Worm (Caenorhabditis elegans) whole organism, L2 larva: ENCODE measurements around the gene C04A11.1.

Source experiments
- C34F6.9 ChIP-seq: fragments of 150-350 bp; optimal IDR thresholded peaks from 2 replicates; lab custom pipeline; 2014; ENCODE audit warnings: missing biosample characterization, missing genetic modification characterization
- F13H6.1 ChIP-seq: sonication (generic microtip); optimal IDR thresholded peaks from 2 replicates; lab custom pipeline; 2016; ENCODE audit warnings: missing genetic modification characterization, missing compliant biosample characterization
- R02D3.7 ChIP-seq: fragments of 150-350 bp; optimal IDR thresholded peaks from 2 replicates; lab custom pipeline; 2014; ENCODE audit warnings: missing biosample characterization, missing genetic modification characterization
- Y55F3AM.14 ChIP-seq: fragments of 200-800 bp; sonication (Bioruptor generic); optimal IDR thresholded peaks from 2 replicates; lab custom pipeline; 2018; ENCODE audit warnings: mild to moderate bottlenecking, missing genetic modification characterization, missing compliant biosample characterization
- alr-1 ChIP-seq: fragments of 150-350 bp; optimal IDR thresholded peaks from 2 replicates; lab custom pipeline; 2014; ENCODE audit warnings: missing biosample characterization, missing genetic modification characterization
- aly-2 ChIP-seq: fragments of 150-350 bp; optimal IDR thresholded peaks from 2 replicates; lab custom pipeline; 2014; ENCODE audit warnings: missing biosample characterization, missing genetic modification characterization
- ama-1 ChIP-seq: fragments of 150-350 bp; optimal IDR thresholded peaks from 2 replicates; lab custom pipeline; 2018; ENCODE audit warnings: inconsistent platforms
- blmp-1 ChIP-seq: sonication (generic microtip); optimal IDR thresholded peaks from 2 replicates; lab custom pipeline; 2017; ENCODE audit warnings: missing genetic modification characterization, mild to moderate bottlenecking, missing compliant biosample characterization, antibody characterized with exemption, moderate library complexity; ENCODE audit not compliant: insufficient read depth
- ceh-16 ChIP-seq: fragments of 150-350 bp; optimal IDR thresholded peaks from 2 replicates; lab custom pipeline; 2014; ENCODE audit warnings: missing biosample characterization, missing genetic modification characterization
- ceh-82 ChIP-seq: fragments of 150-350 bp; optimal IDR thresholded peaks from 2 replicates; lab custom pipeline; 2014; ENCODE audit warnings: missing biosample characterization, missing genetic modification characterization
- crh-2 ChIP-seq: sonication (generic microtip); optimal IDR thresholded peaks from 2 replicates; lab custom pipeline; 2017; ENCODE audit warnings: missing biosample characterization, missing genetic modification characterization
- egl-27 ChIP-seq: sonication (generic microtip); optimal IDR thresholded peaks from 3 replicates; lab custom pipeline; 2017; ENCODE audit warnings: missing biosample characterization, missing genetic modification reagents, missing genetic modification characterization
- elt-1 ChIP-seq: fragments of 150-350 bp; optimal IDR thresholded peaks from 2 replicates; lab custom pipeline; 2014; ENCODE audit warnings: missing biosample characterization, missing genetic modification characterization
- elt-3 ChIP-seq: sonication (generic microtip); optimal IDR thresholded peaks from 2 replicates; lab custom pipeline; 2017; ENCODE audit warnings: missing biosample characterization, missing genetic modification characterization
- fos-1 ChIP-seq: fragments of 150-350 bp; optimal IDR thresholded peaks from 2 replicates; lab custom pipeline; 2014; ENCODE audit warnings: missing biosample characterization, missing genetic modification characterization
- gmeb-1 ChIP-seq: fragments of 150-350 bp; optimal IDR thresholded peaks from 2 replicates; lab custom pipeline; 2014; ENCODE audit warnings: missing biosample characterization, missing genetic modification characterization
- lin-11 ChIP-seq: fragments of 150-350 bp; sonication (generic microtip); optimal IDR thresholded peaks from 2 replicates; lab custom pipeline; 2014; ENCODE audit warnings: missing biosample characterization, missing genetic modification characterization, inconsistent platforms, mixed read lengths
- lin-13 ChIP-seq: fragments of 150-350 bp; optimal IDR thresholded peaks from 2 replicates; lab custom pipeline; 2014; ENCODE audit warnings: missing biosample characterization, missing genetic modification reagents, missing genetic modification characterization
- lin-39 ChIP-seq: fragments of 150-350 bp; optimal IDR thresholded peaks from 2 replicates; lab custom pipeline; 2014; ENCODE audit warnings: missing biosample characterization, missing genetic modification reagents, missing genetic modification characterization
- lsy-2 ChIP-seq, 2 experiments: fragments of 150-350 bp in 1 of 2; sonication (generic microtip) in 1 of 2; optimal IDR thresholded peaks; 2 replicates each; lab custom pipeline; 2014 to 2017; ENCODE audit warnings: missing biosample characterization in 2 of 2, missing genetic modification characterization in 2 of 2
- mab-5 ChIP-seq: fragments of 150-350 bp; optimal IDR thresholded peaks from 2 replicates; lab custom pipeline; 2014; ENCODE audit warnings: missing biosample characterization, missing genetic modification characterization
- mdl-1 ChIP-seq, 2 experiments: fragments of 150-350 bp in 1 of 2; sonication (generic microtip) in 1 of 2; optimal IDR thresholded peaks; 2 replicates each; lab custom pipeline; 2017; ENCODE audit warnings: missing biosample characterization in 2 of 2, missing genetic modification characterization in 2 of 2
- nhr-10 ChIP-seq: sonication (generic microtip); optimal IDR thresholded peaks from 2 replicates; lab custom pipeline; 2017; ENCODE audit warnings: missing biosample characterization, missing genetic modification characterization
- nhr-11 ChIP-seq: fragments of 150-350 bp; optimal IDR thresholded peaks from 2 replicates; lab custom pipeline; 2014; ENCODE audit warnings: missing biosample characterization, missing genetic modification characterization
- nhr-12 ChIP-seq: fragments of 150-350 bp; optimal IDR thresholded peaks from 2 replicates; lab custom pipeline; 2014; ENCODE audit warnings: missing biosample characterization, missing genetic modification characterization
- nhr-129 ChIP-seq: fragments of 150-350 bp; optimal IDR thresholded peaks from 2 replicates; lab custom pipeline; 2014; ENCODE audit warnings: missing biosample characterization, missing genetic modification characterization
- nhr-21 ChIP-seq: fragments of 150-350 bp; optimal IDR thresholded peaks from 2 replicates; lab custom pipeline; 2014; ENCODE audit warnings: missing biosample characterization, missing genetic modification characterization
- nhr-23 ChIP-seq: fragments of 150-350 bp; optimal IDR thresholded peaks from 2 replicates; lab custom pipeline; 2014; ENCODE audit warnings: missing biosample characterization, missing genetic modification reagents, missing genetic modification characterization
- nhr-237 ChIP-seq: fragments of 150-350 bp; optimal IDR thresholded peaks from 2 replicates; lab custom pipeline; 2014; ENCODE audit warnings: missing biosample characterization, missing genetic modification characterization
- nhr-25 ChIP-seq: fragments of 150-350 bp; sonication (generic microtip); optimal IDR thresholded peaks from 3 replicates; lab custom pipeline; 2014; ENCODE audit warnings: missing biosample characterization, missing genetic modification characterization
- nhr-77 ChIP-seq: fragments of 150-350 bp; optimal IDR thresholded peaks from 2 replicates; lab custom pipeline; 2014; ENCODE audit warnings: missing biosample characterization, missing genetic modification characterization
- peb-1 ChIP-seq: fragments of 150-350 bp; optimal IDR thresholded peaks from 2 replicates; lab custom pipeline; 2014; ENCODE audit warnings: missing biosample characterization, missing genetic modification characterization
- sem-4 ChIP-seq: fragments of 150-350 bp; optimal IDR thresholded peaks from 2 replicates; lab custom pipeline; 2014; ENCODE audit warnings: missing biosample characterization, missing genetic modification reagents, missing genetic modification characterization
- skn-1 ChIP-seq: sonication (generic microtip); optimal IDR thresholded peaks from 2 replicates; lab custom pipeline; 2017; ENCODE audit warnings: missing biosample characterization, missing genetic modification characterization
- sma-3 ChIP-seq: sonication (generic microtip); optimal IDR thresholded peaks from 2 replicates; lab custom pipeline; 2016; ENCODE audit warnings: missing genetic modification reagents, missing genetic modification characterization, missing compliant biosample characterization
- sma-9 ChIP-seq, 2 experiments: fragments of 150-350 bp in 1 of 2; sonication (generic microtip) in 1 of 2; optimal IDR thresholded peaks; 2 replicates each; lab custom pipeline; 2014 to 2016; ENCODE audit warnings: missing genetic modification characterization in 2 of 2, mild to moderate bottlenecking in 1 of 2, missing biosample characterization in 1 of 2, missing compliant biosample characterization in 1 of 2, missing genetic modification reagents in 1 of 2, moderate library complexity in 1 of 2
- snpc-4 ChIP-seq: fragments of 150-350 bp; optimal IDR thresholded peaks from 2 replicates; lab custom pipeline; 2014; ENCODE audit warnings: missing biosample characterization, missing genetic modification characterization
- unc-39 ChIP-seq: fragments of 150-350 bp; optimal IDR thresholded peaks from 2 replicates; lab custom pipeline; 2014; ENCODE audit warnings: missing biosample characterization, missing genetic modification characterization
- unc-55 ChIP-seq: fragments of 150-350 bp; sonication (generic microtip); optimal IDR thresholded peaks from 3 replicates; lab custom pipeline; 2014; ENCODE audit warnings: missing biosample characterization, missing genetic modification reagents, missing genetic modification characterization
- ztf-1 ChIP-seq: fragments of 200-800 bp; sonication (Bioruptor generic); conservative IDR thresholded peaks from 2 replicates; pipeline ENCODE4 v1.3.6; 2022; ENCODE audit warnings: missing genetic modification characterization, missing compliant biosample characterization
- ztf-11 ChIP-seq: sonication (generic microtip); optimal IDR thresholded peaks from 2 replicates; lab custom pipeline; 2017; ENCODE audit warnings: missing biosample characterization, missing genetic modification characterization
- ztf-4 ChIP-seq: fragments of 150-350 bp; optimal IDR thresholded peaks from 2 replicates; lab custom pipeline; 2014; ENCODE audit warnings: missing biosample characterization, missing genetic modification characterization

Gene C04A11.1

DNA sequence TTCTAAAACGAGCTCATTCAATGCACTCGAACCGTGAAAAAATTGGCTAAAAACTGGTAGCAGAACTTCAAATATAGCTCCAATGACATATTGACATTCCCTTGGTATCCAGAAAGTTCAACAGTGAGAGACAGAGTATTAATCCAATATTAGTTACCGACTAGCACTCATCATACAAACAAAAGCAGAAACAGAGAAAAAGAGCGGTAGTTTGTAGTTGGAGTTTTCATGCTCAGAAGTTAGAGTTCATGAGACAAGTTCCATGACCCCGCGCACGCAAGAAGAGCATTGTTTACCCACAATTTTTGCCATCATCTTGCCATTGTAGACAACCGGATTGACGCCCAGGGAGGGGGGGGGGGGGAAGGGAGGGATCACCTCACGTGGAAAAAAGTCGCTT is 6.0 kb upstream of the C04A11.1 start:
- TF ChIP-seq F13H6.1 (tag; lab: Kevin White, UChicago): peak; percentile 71
- no peak for TF ChIP-seq elt-1
- no peak for TF ChIP-seq crh-2 (tag; lab: Kevin White, UChicago)

DNA sequence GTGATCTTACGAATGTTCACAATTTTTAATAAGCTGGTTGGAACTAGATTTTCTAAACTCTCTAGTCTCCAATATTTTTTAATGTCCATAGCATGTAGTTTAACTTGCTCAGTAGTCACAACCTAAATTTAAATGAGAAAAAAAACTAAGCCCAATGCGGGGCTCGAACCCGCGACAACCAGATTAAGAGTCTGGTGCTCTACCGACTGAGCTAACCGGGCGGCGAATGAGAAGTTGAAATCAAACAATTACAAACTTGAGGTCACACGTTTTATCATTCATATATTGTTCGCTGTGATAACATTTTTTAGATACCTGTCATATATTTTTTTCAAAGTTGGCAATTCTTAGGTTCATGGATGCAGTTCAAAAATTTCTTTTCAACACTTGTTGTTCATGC is 4.5 kb upstream of the C04A11.1 start:
- TF ChIP-seq lsy-2 (tag; optimal IDR thresholded peaks at IDR 0.05; lab: Kevin White, UChicago) (peak in 1 of 2 experiments; percentile 4), sma-9 (GFP tag; optimal IDR thresholded peaks at IDR 0.05; lab: Kevin White, UChicago) (peak; percentile 7), sma-9 (tag; optimal IDR thresholded peaks at IDR 0.05; lab: Kevin White, UChicago) (no peak), snpc-4 (tag; lab: Kevin White, UChicago) (no peak), gmeb-1 (tag; lab: Kevin White, UChicago) (peak; percentile 28), nhr-23 (tag; lab: Kevin White, UChicago) (no peak)
- TF ChIP-seq, all 48 proteins: peak for 3

DNA sequence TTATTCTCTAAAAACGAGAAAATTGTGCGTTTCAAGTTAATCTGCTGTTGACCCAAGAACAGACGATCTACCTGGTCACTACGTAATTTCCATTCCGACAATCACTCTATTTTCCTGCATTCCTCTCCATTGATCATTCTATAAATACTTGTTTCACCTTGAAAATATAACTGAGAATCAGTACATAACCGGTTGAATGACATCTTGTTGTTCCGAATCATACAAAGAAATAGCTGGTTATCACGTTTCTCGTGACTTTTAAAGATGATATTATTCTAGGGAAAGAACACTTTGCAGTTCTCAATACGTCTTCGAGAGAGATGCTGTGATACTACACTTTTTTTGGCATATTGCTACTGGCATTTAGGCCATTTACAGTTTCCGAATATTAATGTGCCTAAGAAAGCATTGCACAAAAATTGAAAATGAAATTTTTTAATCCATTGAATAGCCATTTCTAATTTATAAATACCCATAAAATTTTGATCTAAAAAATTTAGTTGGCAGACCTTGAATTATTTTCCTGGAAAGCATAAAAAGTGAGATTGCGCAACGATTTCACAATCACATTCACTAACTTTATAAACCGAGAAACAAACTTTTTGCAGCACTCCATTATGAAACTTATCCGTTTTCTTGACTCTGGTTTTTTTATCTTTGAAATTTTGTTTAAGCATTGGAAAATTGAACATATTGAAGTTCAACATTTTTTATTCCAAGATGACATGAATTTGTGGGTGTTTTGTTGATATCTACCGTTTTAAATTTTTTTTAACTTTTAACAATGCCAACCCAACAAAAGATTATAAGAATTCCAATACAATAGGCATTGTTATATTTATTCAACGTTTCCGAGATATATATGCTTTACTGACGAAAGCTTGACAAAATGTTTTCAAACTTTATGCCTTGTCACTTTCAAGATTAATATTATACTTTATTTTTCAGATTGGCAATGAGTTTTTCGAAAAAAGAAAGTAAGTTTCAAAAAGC is 3.6 kb downstream of the C04A11.1 start, which contains the start of gene C04A11.5:
Gene C04A11.5 (plus strand): TSS at position 943 of the 993 bp plus-strand sequence.
- TF ChIP-seq nhr-21 (peak; percentile 38), nhr-25 (tag; lab: Kevin White, UChicago) (peak; percentile 61), sma-9 (GFP tag; optimal IDR thresholded peaks at IDR 0.05; lab: Kevin White, UChicago) (peak; percentile 80), sma-9 (tag; optimal IDR thresholded peaks at IDR 0.05; lab: Kevin White, UChicago) (no peak), sma-3 (peak; percentile 28), blmp-1 (peak; percentile 36), nhr-129 (tag; lab: Kevin White, UChicago) (peak; percentile 23), nhr-12 (tag; lab: Kevin White, UChicago) (no peak), unc-39 (tag; lab: Kevin White, UChicago) (no peak), ztf-1 (GFP tag; lab: Robert Waterston, UW) (no peak), Y55F3AM.14 (GFP tag; lab: Kevin White, UChicago) (no peak), peb-1 (tag; lab: Kevin White, UChicago) (no peak)

DNA sequence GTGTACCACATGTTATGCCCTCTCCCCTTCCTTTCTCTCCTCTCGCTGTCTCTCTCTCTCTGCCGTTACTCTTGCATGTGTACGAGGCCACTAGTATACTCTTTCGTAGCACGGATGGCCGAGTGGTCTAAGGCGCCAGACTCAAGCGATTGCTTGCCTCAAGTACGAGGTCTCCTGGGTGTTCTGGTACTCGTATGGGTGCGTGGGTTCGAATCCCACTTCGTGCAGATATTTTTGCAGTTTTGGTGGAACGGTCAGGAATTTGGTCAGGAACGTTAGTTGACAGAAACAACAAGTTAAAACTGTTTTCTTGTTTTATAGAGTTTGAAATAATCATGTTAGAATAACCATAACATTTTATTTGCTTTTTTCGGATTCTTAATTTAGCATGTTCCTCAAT is 5.1 kb downstream of the C04A11.1 start:
- TF ChIP-seq nhr-12 (tag; lab: Kevin White, UChicago): peak; percentile 25
- no peak for TF ChIP-seq alr-1 (tag; lab: Kevin White, UChicago)
- peak; percentile 12 for TF ChIP-seq blmp-1
- TF ChIP-seq fos-1 (tag; lab: Kevin White, UChicago): peak; percentile 65
- no peak for TF ChIP-seq elt-1
- peak; percentile 94 for TF ChIP-seq sma-9 (GFP tag; optimal IDR thresholded peaks at IDR 0.05; lab: Kevin White, UChicago)
- no peak for TF ChIP-seq sma-9 (tag; optimal IDR thresholded peaks at IDR 0.05; lab: Kevin White, UChicago)
- TF ChIP-seq nhr-25 (tag; lab: Kevin White, UChicago): no peak
- peak; percentile 58 for TF ChIP-seq snpc-4 (tag; lab: Kevin White, UChicago)
- TF ChIP-seq C34F6.9: peak; percentile 79
- peak; percentile 34 for TF ChIP-seq ama-1 (lab: Kevin White, UChicago)
- TF ChIP-seq crh-2 (tag; lab: Kevin White, UChicago): peak; percentile 85
- TF ChIP-seq sem-4: peak; percentile 52
- peak; percentile 34 for TF ChIP-seq ztf-11 (tag; lab: Kevin White, UChicago)
- TF ChIP-seq unc-55 (GFP tag; lab: Kevin White, UChicago): peak; percentile 69
- peak; percentile 95 for TF ChIP-seq nhr-129 (tag; lab: Kevin White, UChicago)
- peak; percentile 14 for TF ChIP-seq ceh-16
- peak; percentile 60 for TF ChIP-seq mab-5 (tag; lab: Kevin White, UChicago)
- peak; percentile 23 for TF ChIP-seq lin-39
- TF ChIP-seq nhr-10 (tag; lab: Kevin White, UChicago): peak; percentile 52
- no peak for TF ChIP-seq R02D3.7 (tag; lab: Kevin White, UChicago)
- TF ChIP-seq Y55F3AM.14 (GFP tag; lab: Kevin White, UChicago): peak; percentile 80
- TF ChIP-seq ztf-4 (tag; lab: Kevin White, UChicago): peak; percentile 21
- TF ChIP-seq lin-11 (tag; lab: Kevin White, UChicago): peak; percentile 78
- peak; percentile 86 for TF ChIP-seq F13H6.1 (tag; lab: Kevin White, UChicago)
- TF ChIP-seq nhr-21: peak; percentile 85
- TF ChIP-seq gmeb-1 (tag; lab: Kevin White, UChicago): peak; percentile 75
- peak; percentile 18 for TF ChIP-seq unc-39 (tag; lab: Kevin White, UChicago)
- TF ChIP-seq nhr-77 (tag; lab: Kevin White, UChicago): peak; percentile 20
- TF ChIP-seq nhr-237 (tag; lab: Kevin White, UChicago): no peak
- TF ChIP-seq ceh-82 (tag; lab: Kevin White, UChicago): peak; percentile 18
- peak; percentile 60 to 65 for TF ChIP-seq lsy-2 (tag; optimal IDR thresholded peaks at IDR 0.05; lab: Kevin White, UChicago)
- TF ChIP-seq nhr-11 (tag; lab: Kevin White, UChicago): peak; percentile 73
- peak; percentile 84 for TF ChIP-seq egl-27 (tag; lab: Kevin White, UChicago)
- TF ChIP-seq aly-2 (tag; lab: Kevin White, UChicago): no peak
- TF ChIP-seq lin-13 (GFP tag; lab: Kevin White, UChicago): peak; percentile 73
- no peak for TF ChIP-seq elt-3 (tag; lab: Kevin White, UChicago)
- TF ChIP-seq mdl-1 (tag; optimal IDR thresholded peaks at IDR 0.05; lab: Kevin White, UChicago): peak in 1 of 2 experiments; percentile 2
- no peak for TF ChIP-seq skn-1 (tag; lab: Kevin White, UChicago)
